Worm (Caenorhabditis elegans): ENCODE measurements around the gene F36D3.5.
A peak's percentile ranks its signal among the peaks of the same experiment; 100 is the strongest.

The F36D3.5 gene

ce11 chrV:16503164-16503563 is 11.9 kb downstream of the F36D3.5 start, which contains the start of gene F36D3.14:
TSS of gene F36D3.14 (minus strand) at chrV:16503264.
- TF ChIP-seq unc-62 (GFP tag; optimal IDR thresholded peaks at IDR 0.05 in 1 of 2) (peak in 1 of 2 experiments; percentile 29), unc-62 (tag; optimal IDR thresholded peaks at IDR 0.05) (no peak), aha-1 (tag) (no peak)

- no peak for TF ChIP-seq hif-1 (tag; optimal IDR thresholded peaks at IDR 0.05)
- TF ChIP-seq mes-2 (tag; optimal IDR thresholded peaks at IDR 0.05; ENCODE audit: poor library complexity, severe bottlenecking), result peak; percentile 67
- TF ChIP-seq dpl-1 (GFP tag; optimal IDR thresholded peaks at IDR 0.05), result peak; percentile 87
- TF ChIP-seq unc-62 (GFP tag; optimal IDR thresholded peaks at IDR 0.05 in 1 of 2), result peak in 1 of 2 experiments; percentile 3
- TF ChIP-seq unc-62 (tag; optimal IDR thresholded peaks at IDR 0.05), result no peak
- peak; percentile 25 for TF ChIP-seq nhr-28 (tag; optimal IDR thresholded peaks at IDR 0.05)
- no peak for TF ChIP-seq ceh-20 (GFP tag; IDR thresholded peaks at IDR 0.05)
- 0 out of 2 replicates have a peak, but pooled peaks have one; percentile 16 for TF ChIP-seq dmd-6 (GFP tag; IDR thresholded peaks at IDR 0.05)
- TF ChIP-seq tra-1 (GFP tag; IDR thresholded peaks at IDR 0.05), result no peak
- TF ChIP-seq rbr-2 (tag; optimal IDR thresholded peaks at IDR 0.05), result peak; percentile 12
- peak; percentile 1 for TF ChIP-seq ztf-7 (tag; optimal IDR thresholded peaks at IDR 0.05)
- peak; percentile 16 for TF ChIP-seq hlh-30 (tag; optimal IDR thresholded peaks at IDR 0.05; ENCODE audit: insufficient read depth)
- no peak for TF ChIP-seq madf-5 (GFP tag; IDR thresholded peaks at IDR 0.05)
Observed at ce11 chrV:16499006-16499405, 16.0 kb downstream of the F36D3.5 start, which contains the start of gene F36D3.1. TSS of gene F36D3.1 (plus strand) at chrV:16499352.

DNA sequence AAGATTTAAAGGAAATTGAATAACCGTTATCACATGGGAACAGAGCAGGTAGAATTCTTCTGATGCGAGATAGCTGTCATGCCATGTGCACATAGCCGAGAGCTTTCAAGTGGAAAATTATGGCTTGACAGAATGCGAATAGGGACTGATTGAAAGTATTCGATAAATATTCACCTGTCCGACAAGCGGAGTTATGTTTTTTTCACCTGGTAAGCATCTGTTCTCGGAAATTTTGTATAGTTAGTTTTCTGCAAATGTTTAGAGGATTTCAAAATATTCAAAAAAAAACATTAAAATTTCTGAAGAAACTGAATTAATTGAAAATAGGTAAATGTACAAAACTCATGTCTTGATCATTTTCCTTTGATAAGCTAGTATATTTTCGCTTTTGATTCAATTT is 17.5 kb downstream of the F36D3.5 start, which contains the start of gene srh-136:
Gene srh-136, minus strand, starts transcription at position 93 of the 400 bp plus-strand sequence.
- TF ChIP-seq tra-1 (GFP tag; IDR thresholded peaks at IDR 0.05), result no peak
- TF ChIP-seq Y5F2A.4 (GFP tag; optimal IDR thresholded peaks at IDR 0.05), result no peak
- TF ChIP-seq ama-1 (optimal IDR thresholded peaks at IDR 0.05), result no peak
- TF ChIP-seq arid-1 (GFP tag; conservative IDR thresholded peaks at IDR 0.05), result no peak
- TF ChIP-seq F10B5.3 (tag; optimal IDR thresholded peaks at IDR 0.05), result no peak

DNA sequence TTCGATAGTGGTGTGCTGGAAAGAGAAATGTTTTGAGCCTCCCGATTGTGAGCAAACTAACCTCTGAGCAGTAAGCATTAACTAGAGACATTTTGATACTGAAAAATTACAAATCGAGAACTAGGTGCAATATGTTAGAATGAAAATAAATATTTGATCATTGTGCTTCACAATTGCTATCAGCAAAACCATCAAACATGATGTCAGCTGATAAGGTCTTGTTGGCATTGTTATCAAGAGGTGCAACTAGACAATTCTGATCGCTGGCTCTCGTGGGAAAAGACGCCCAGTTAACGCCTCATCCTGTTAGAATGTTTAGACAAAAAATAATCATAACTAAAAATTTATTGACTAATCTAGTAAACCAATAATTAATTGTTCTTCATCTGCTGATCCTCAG is 20.7 kb downstream of the F36D3.5 start, which contains the start of gene comt-2:
Gene comt-2, minus strand, starts transcription at position 131 of the 400 bp plus-strand sequence.
- TF ChIP-seq gei-8 (GFP tag; optimal IDR thresholded peaks at IDR 0.05), result no peak
- TF ChIP-seq daf-16 (GFP tag; optimal IDR thresholded peaks at IDR 0.05), result no peak
- peak; percentile 75 for TF ChIP-seq daf-16 (tag; optimal IDR thresholded peaks at IDR 0.05)
- TF ChIP-seq aha-1 (tag), result no peak
- peak; percentile 80; the same call in 1 of the 2 replicates for TF ChIP-seq dmd-6 (GFP tag; IDR thresholded peaks at IDR 0.05)
- no peak for TF ChIP-seq vab-7 (GFP tag; IDR thresholded peaks at IDR 0.05)
- peak; percentile 85 for TF ChIP-seq pqm-1 (tag; optimal IDR thresholded peaks at IDR 0.05)
- no peak for TF ChIP-seq nhr-6 (tag; optimal IDR thresholded peaks at IDR 0.05)
- TF ChIP-seq Y105C5A.15 (GFP tag; IDR thresholded peaks at IDR 0.05), result no peak
- TF ChIP-seq zfp-3 (GFP tag; conservative IDR thresholded peaks at IDR 0.05), result no peak
- 0 out of 2 replicates have a peak, but pooled peaks have one; percentile 34 for TF ChIP-seq php-3 (GFP tag; IDR thresholded peaks at IDR 0.05)
- no peak for TF ChIP-seq T20F7.1 (GFP tag; optimal IDR thresholded peaks at IDR 0.05)
- no peak for TF ChIP-seq nhr-10 (tag; optimal IDR thresholded peaks at IDR 0.05)
- TF ChIP-seq nhr-25 (tag; optimal IDR thresholded peaks at IDR 0.05; ENCODE audit: borderline replicate concordance, insufficient read depth), result no peak
- no peak for TF ChIP-seq unc-62 (GFP tag; optimal IDR thresholded peaks at IDR 0.05 in 1 of 2)
- TF ChIP-seq unc-62 (tag; optimal IDR thresholded peaks at IDR 0.05), result no peak
- TF ChIP-seq hlh-11 (tag; optimal IDR thresholded peaks at IDR 0.05), result no peak
- no peak for TF ChIP-seq ctbp-1 (GFP tag; IDR thresholded peaks at IDR 0.05)
- peak; percentile 80 for TF ChIP-seq nhr-28 (tag; optimal IDR thresholded peaks at IDR 0.05)

DNA sequence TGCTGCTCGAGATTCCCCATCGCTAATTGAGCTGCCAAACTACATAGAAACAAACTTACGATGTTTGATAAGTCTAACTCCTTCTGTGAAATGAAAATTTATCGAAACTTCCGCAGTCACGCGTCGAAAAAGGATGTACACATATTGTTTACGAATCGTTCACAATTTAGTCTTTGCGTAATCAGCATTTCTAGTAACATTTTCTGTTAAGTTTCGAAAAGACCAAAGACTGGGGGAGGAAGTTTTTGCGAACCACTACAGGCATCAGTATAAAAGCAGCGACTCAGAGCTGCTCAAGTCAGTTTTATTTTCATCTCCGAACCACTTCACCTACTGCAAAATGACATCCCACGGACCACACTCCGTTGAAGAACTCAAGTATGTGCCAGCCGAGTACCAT is 26.9 kb downstream of the F36D3.5 start, which contains the start of gene sqst-4:
Gene sqst-4, plus strand, starts transcription at position 301 of the 400 bp plus-strand sequence.
- no peak for TF ChIP-seq hif-1 (tag; optimal IDR thresholded peaks at IDR 0.05)
- no peak for TF ChIP-seq F44E2.7 (GFP tag; IDR thresholded peaks at IDR 0.05)
- TF ChIP-seq egl-43 (GFP tag; IDR thresholded peaks at IDR 0.05), result no peak
- no peak for TF ChIP-seq hmg-1.1 (GFP tag; IDR thresholded peaks at IDR 0.05)
- TF ChIP-seq daf-19 (GFP tag; conservative IDR thresholded peaks at IDR 0.05), result no peak
- no peak for TF ChIP-seq F26F4.8 (GFP tag; conservative IDR thresholded peaks at IDR 0.05)
- TF ChIP-seq mdt-29 (GFP tag; IDR thresholded peaks at IDR 0.05), result no peak
- no peak for TF ChIP-seq ces-1 (GFP tag; optimal IDR thresholded peaks at IDR 0.05)
- TF ChIP-seq dpl-1 (GFP tag; optimal IDR thresholded peaks at IDR 0.05), result no peak
- TF ChIP-seq Y5F2A.4 (GFP tag; optimal IDR thresholded peaks at IDR 0.05), result no peak
- TF ChIP-seq nhr-102 (tag; optimal IDR thresholded peaks at IDR 0.05), result no peak
- TF ChIP-seq dmd-8 (GFP tag; IDR thresholded peaks at IDR 0.05), result no peak
- no peak for TF ChIP-seq ceh-82 (tag; optimal IDR thresholded peaks at IDR 0.05)
- TF ChIP-seq set-16 (GFP tag; IDR thresholded peaks at IDR 0.05), result no peak
- TF ChIP-seq spr-3 (GFP tag; optimal IDR thresholded peaks at IDR 0.05), result no peak
- no peak for TF ChIP-seq ctbp-1 (GFP tag; IDR thresholded peaks at IDR 0.05)
